Fruit fly (Drosophila melanogaster) whole organism, embryonic: ENCODE results near the gene Cow.
A peak's percentile ranks its signal among the peaks of the same experiment; 100 is the strongest.

ENCODE experiments used
- Atf-2 ChIP-seq: fragments of 200-800 bp; sonication (Bioruptor generic); optimal IDR thresholded peaks from 2 replicates; lab custom pipeline; 2016; ENCODE audit warnings: missing biosample characterization, missing genetic modification characterization
- BEAF-32 ChIP-seq: fragments of 200-800 bp; sonication (Bioruptor generic); optimal IDR thresholded peaks from 3 replicates; lab custom pipeline; 2017; ENCODE audit warnings: missing biosample characterization, missing genetic modification characterization, mild to moderate bottlenecking, moderate library complexity, missing genetic modification reagents
- Bgb ChIP-seq: fragments of 200-800 bp; sonication (Bioruptor generic); IDR thresholded peaks from 2 replicates; pipeline ENCODE4 v1.3.6; 2022; ENCODE audit warnings: missing biosample characterization, missing genetic modification characterization; ENCODE audit not compliant: partially characterized antibody
- CG10209 ChIP-seq: fragments of 200-800 bp; sonication (Bioruptor generic); optimal IDR thresholded peaks from 3 replicates; lab custom pipeline; 2017; ENCODE audit warnings: missing biosample characterization, mild to moderate bottlenecking, missing genetic modification characterization, missing genetic modification reagents
- CG10274 ChIP-seq: fragments of 200-800 bp; sonication (Bioruptor generic); optimal IDR thresholded peaks from 3 replicates; lab custom pipeline; 2017; ENCODE audit warnings: missing biosample characterization, mild to moderate bottlenecking, missing genetic modification characterization
- CG10366 ChIP-seq: fragments of 200-800 bp; sonication (Bioruptor generic); IDR thresholded peaks from 2 replicates; pipeline ENCODE4 v1.3.6; 2022; ENCODE audit warnings: missing biosample characterization, missing genetic modification characterization
- CG10654 ChIP-seq: fragments of 200-800 bp; sonication (Bioruptor generic); optimal IDR thresholded peaks from 2 replicates; lab custom pipeline; 2016; ENCODE audit warnings: missing biosample characterization, missing genetic modification characterization
- CG11093 ChIP-seq: fragments of 200-800 bp; sonication (Bioruptor generic); IDR thresholded peaks from 3 replicates; pipeline ENCODE4 v1.3.6; 2022; ENCODE audit warnings: missing biosample characterization, missing genetic modification characterization
- CG11456 ChIP-seq: fragments of 200-800 bp; sonication (Bioruptor generic); IDR thresholded peaks from 3 replicates; pipeline ENCODE4 v1.3.6; 2022; ENCODE audit warnings: missing biosample characterization, missing genetic modification characterization
- CG1233 ChIP-seq: fragments of 200-800 bp; sonication (Bioruptor generic); optimal IDR thresholded peaks from 4 replicates; lab custom pipeline; 2018; ENCODE audit warnings: missing biosample characterization, mild to moderate bottlenecking, missing genetic modification characterization
- CG13894 ChIP-seq: fragments of 200-800 bp; sonication (Bioruptor generic); optimal IDR thresholded peaks from 3 replicates; lab custom pipeline; 2018; ENCODE audit warnings: missing biosample characterization, mild to moderate bottlenecking, missing genetic modification characterization, moderate library complexity
- CG14965 ChIP-seq: fragments of 200-800 bp; sonication (Bioruptor generic); optimal IDR thresholded peaks from 2 replicates; lab custom pipeline; 2016; ENCODE audit warnings: missing biosample characterization, missing genetic modification characterization, borderline replicate concordance
- CG15073 ChIP-seq: fragments of 200-800 bp; sonication (Bioruptor generic); optimal IDR thresholded peaks from 2 replicates; lab custom pipeline; 2016; ENCODE audit warnings: missing biosample characterization, missing genetic modification characterization
- CG17385 ChIP-seq: fragments of 200-800 bp; sonication (Bioruptor generic); optimal IDR thresholded peaks from 3 replicates; lab custom pipeline; 2018; ENCODE audit warnings: missing biosample characterization, mild to moderate bottlenecking, missing genetic modification characterization
- CG1792 ChIP-seq: fragments of 200-800 bp; sonication (Bioruptor generic); optimal IDR thresholded peaks from 2 replicates; lab custom pipeline; 2016; ENCODE audit warnings: missing biosample characterization, missing genetic modification characterization
- CG30403 ChIP-seq: fragments of 200-800 bp; sonication (Bioruptor generic); optimal IDR thresholded peaks from 3 replicates; lab custom pipeline; 2016; ENCODE audit warnings: missing biosample characterization, missing genetic modification characterization
- CG31365 ChIP-seq: fragments of 200-800 bp; sonication (Bioruptor generic); optimal IDR thresholded peaks from 2 replicates; lab custom pipeline; 2018; ENCODE audit warnings: missing biosample characterization, mild to moderate bottlenecking, missing genetic modification characterization
- CG3407 ChIP-seq: fragments of 200-800 bp; sonication (Bioruptor generic); optimal IDR thresholded peaks from 2 replicates; lab custom pipeline; 2018; ENCODE audit warnings: missing biosample characterization, mild to moderate bottlenecking, missing genetic modification characterization
- CG34376 ChIP-seq: fragments of 200-800 bp; sonication (Bioruptor generic); optimal IDR thresholded peaks from 2 replicates; lab custom pipeline; 2018; ENCODE audit warnings: missing biosample characterization, mild to moderate bottlenecking, missing genetic modification characterization
- CG6689 ChIP-seq: fragments of 200-800 bp; sonication (Bioruptor generic); IDR thresholded peaks from 2 replicates; pipeline ENCODE4 v1.3.6; 2022; ENCODE audit warnings: missing biosample characterization, missing genetic modification characterization
- CG6765 ChIP-seq: fragments of 200-800 bp; sonication (Bioruptor generic); optimal IDR thresholded peaks from 3 replicates; lab custom pipeline; 2017; ENCODE audit warnings: missing biosample characterization, mild to moderate bottlenecking, missing genetic modification characterization
- CG6854 ChIP-seq: fragments of 200-800 bp; sonication (Bioruptor generic); optimal IDR thresholded peaks from 3 replicates; lab custom pipeline; 2017; ENCODE audit warnings: missing biosample characterization, mild to moderate bottlenecking, missing genetic modification characterization
- CG7357 ChIP-seq: fragments of 200-800 bp; sonication (Bioruptor generic); IDR thresholded peaks from 3 replicates; pipeline ENCODE4 v1.3.6; 2022; ENCODE audit warnings: missing biosample characterization, missing genetic modification characterization
- CG8290 ChIP-seq, 3 experiments: fragments of 200-800 bp; sonication (Bioruptor generic); optimal IDR thresholded peaks; 2 replicates each; lab custom pipeline; 2016 to 2019; ENCODE audit warnings: missing biosample characterization in 3 of 3, missing genetic modification characterization in 3 of 3, mild to moderate bottlenecking in 2 of 3, moderate library complexity in 1 of 3
- CG9876 ChIP-seq: fragments of 200-800 bp; sonication (Bioruptor generic); optimal IDR thresholded peaks from 2 replicates; lab custom pipeline; 2016; ENCODE audit warnings: missing biosample characterization, missing genetic modification characterization
- Doc3 ChIP-seq: fragments of 200-800 bp; sonication (Bioruptor generic); IDR thresholded peaks from 3 replicates; pipeline ENCODE4 v1.3.6; 2022; ENCODE audit warnings: missing biosample characterization, missing genetic modification characterization; ENCODE audit not compliant: partially characterized antibody
- Ets97D ChIP-seq: fragments of 200-800 bp; sonication (Bioruptor generic); optimal IDR thresholded peaks from 3 replicates; lab custom pipeline; 2016; ENCODE audit warnings: missing biosample characterization, missing genetic modification characterization
- HmgD ChIP-seq: fragments of 200-800 bp; sonication (Bioruptor generic); optimal IDR thresholded peaks from 3 replicates; lab custom pipeline; 2016; ENCODE audit warnings: missing biosample characterization, missing genetic modification characterization
- Hmr ChIP-seq: fragments of 200-800 bp; sonication (Bioruptor generic); optimal IDR thresholded peaks from 3 replicates; lab custom pipeline; 2017; ENCODE audit warnings: mild to moderate bottlenecking, missing biosample characterization, missing genetic modification reagents, missing genetic modification characterization
- Jarid2 ChIP-seq: fragments of 200-800 bp; sonication (Bioruptor generic); optimal IDR thresholded peaks from 3 replicates; lab custom pipeline; 2017; ENCODE audit warnings: mild to moderate bottlenecking, missing biosample characterization, missing genetic modification reagents, missing genetic modification characterization
- MBD-R2 ChIP-seq: fragments of 200-800 bp; sonication (Bioruptor generic); IDR thresholded peaks from 2 replicates; pipeline ENCODE4 v1.3.6; 2022; ENCODE audit warnings: missing biosample characterization, missing genetic modification characterization
- Mad ChIP-seq: fragments of 200-800 bp; sonication (Bioruptor generic); optimal IDR thresholded peaks from 2 replicates; lab custom pipeline; 2016; ENCODE audit warnings: missing biosample characterization, missing genetic modification characterization
- NC2α ChIP-seq: fragments of 200-800 bp; sonication (Bioruptor generic); optimal IDR thresholded peaks from 2 replicates; lab custom pipeline; 2016; ENCODE audit warnings: missing biosample characterization, missing genetic modification characterization
- Trl ChIP-seq, 3 experiments: fragments of >200 bp in 2 of 3; fragments of 200-800 bp in 1 of 3; sonication (Bioruptor generic) in 1 of 3; optimal IDR thresholded peaks; 2 replicates in 1 of 3; 3 replicates in 2 of 3; lab custom pipeline; 2016 to 2017; ENCODE audit warnings: missing biosample characterization in 1 of 3, missing genetic modification characterization in 1 of 3
- ac ChIP-seq: fragments of 200-800 bp; sonication (Bioruptor generic); optimal IDR thresholded peaks from 3 replicates; lab custom pipeline; 2017; ENCODE audit warnings: missing biosample characterization, mild to moderate bottlenecking, missing genetic modification characterization
- bsh ChIP-seq, 2 experiments: fragments of 200-800 bp; sonication (Bioruptor generic); optimal IDR thresholded peaks; 2 replicates each; lab custom pipeline; 2017 to 2018; ENCODE audit warnings: mild to moderate bottlenecking in 2 of 2, missing biosample characterization in 2 of 2, missing genetic modification characterization in 2 of 2, moderate library complexity in 1 of 2
- cato ChIP-seq: fragments of 200-800 bp; sonication (Bioruptor generic); optimal IDR thresholded peaks from 2 replicates; lab custom pipeline; 2016; ENCODE audit warnings: missing biosample characterization, missing genetic modification characterization, borderline replicate concordance
- dpn ChIP-seq, 2 experiments: fragments of 200-800 bp; sonication (Bioruptor generic); optimal IDR thresholded peaks; 3 replicates each; lab custom pipeline; 2016; ENCODE audit warnings: missing biosample characterization in 2 of 2, missing genetic modification characterization in 2 of 2
- emc ChIP-seq: fragments of 200-800 bp; sonication (Bioruptor generic); optimal IDR thresholded peaks from 2 replicates; lab custom pipeline; 2016; ENCODE audit warnings: missing biosample characterization, missing genetic modification characterization
- eve ChIP-seq, 2 experiments: fragments of >200 bp; optimal IDR thresholded peaks; 2 replicates each; lab custom pipeline; 2017; ENCODE audit warnings: missing biosample characterization in 2 of 2, missing genetic modification characterization in 2 of 2
- gsb-n ChIP-seq: fragments of 200-800 bp; sonication (Bioruptor generic); optimal IDR thresholded peaks from 3 replicates; lab custom pipeline; 2018; ENCODE audit warnings: missing biosample characterization, mild to moderate bottlenecking, missing genetic modification characterization
- nau ChIP-seq: fragments of 200-800 bp; sonication (Bioruptor generic); optimal IDR thresholded peaks from 3 replicates; lab custom pipeline; 2017; ENCODE audit warnings: missing biosample characterization, mild to moderate bottlenecking, missing genetic modification characterization, missing genetic modification reagents
- sens-2 ChIP-seq: fragments of 200-800 bp; sonication (Bioruptor generic); IDR thresholded peaks from 2 replicates; pipeline ENCODE4 v1.3.6; 2022; ENCODE audit warnings: missing biosample characterization, missing genetic modification characterization
- slou ChIP-seq: fragments of 200-800 bp; sonication (Bioruptor generic); optimal IDR thresholded peaks from 3 replicates; lab custom pipeline; 2016; ENCODE audit warnings: missing biosample characterization, missing genetic modification characterization
- sob ChIP-seq: fragments of 200-800 bp; sonication (Bioruptor generic); IDR thresholded peaks from 2 replicates; pipeline ENCODE4 v1.3.6; 2022; ENCODE audit warnings: missing biosample characterization, missing genetic modification characterization
- stwl ChIP-seq: fragments of 200-800 bp; sonication (Bioruptor generic); optimal IDR thresholded peaks from 3 replicates; lab custom pipeline; 2018; ENCODE audit warnings: missing biosample characterization, mild to moderate bottlenecking, missing genetic modification characterization, moderate library complexity
- toy ChIP-seq: fragments of 200-800 bp; sonication (Bioruptor generic); IDR thresholded peaks from 2 replicates; pipeline ENCODE4 v1.3.6; 2022; ENCODE audit warnings: missing biosample characterization, missing genetic modification characterization
- vfl ChIP-seq: fragments of 200-800 bp; sonication (Bioruptor generic); optimal IDR thresholded peaks from 2 replicates; lab custom pipeline; 2016; ENCODE audit warnings: missing biosample characterization, missing genetic modification characterization
- wdn ChIP-seq: fragments of 200-800 bp; sonication (Bioruptor generic); IDR thresholded peaks from 2 replicates; pipeline ENCODE4 v1.3.6; 2022; ENCODE audit warnings: missing biosample characterization, missing genetic modification characterization
- yki ChIP-seq: fragments of >200 bp; optimal IDR thresholded peaks from 3 replicates; lab custom pipeline; 2018

Cow gene

DNA sequence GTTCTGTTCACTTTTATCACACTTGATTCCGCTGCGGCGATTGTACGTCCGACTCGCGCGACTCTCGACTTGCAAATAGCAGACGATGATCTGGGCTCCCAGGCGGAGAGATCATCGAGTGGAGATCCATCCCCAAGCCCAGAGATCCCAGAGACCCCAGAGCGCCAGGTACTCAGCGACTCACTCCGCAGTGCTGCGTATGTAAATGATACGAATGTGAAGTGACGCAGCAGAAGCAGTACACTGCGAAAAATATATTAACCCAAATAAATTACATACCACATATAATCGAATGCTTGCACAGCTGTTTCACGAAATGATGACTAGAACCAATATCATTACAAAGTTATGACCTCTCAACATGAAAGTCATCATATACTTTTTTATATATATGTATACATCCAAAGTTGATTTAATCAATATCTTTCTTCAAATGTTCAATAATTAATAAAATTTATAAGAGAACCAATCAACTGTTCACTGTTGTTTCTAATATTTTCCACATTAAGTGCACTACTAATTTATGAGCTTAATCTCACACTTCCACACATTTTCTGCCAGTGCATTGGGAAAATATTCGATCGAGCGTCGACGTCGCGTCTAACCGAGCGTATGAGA lies 45.2 kb downstream of the Cow start, which contains the start of gene CG17111 (continued):
- TF ChIP-seq bsh (GFP tag; optimal IDR thresholded peaks at IDR 0.05; lab: Kevin White, UChicago) (no peak), CG14965 (no peak), eve (GFP tag; optimal IDR thresholded peaks at IDR 0.05; lab: Kevin White, UChicago) (no peak), CG1233 (GFP tag; lab: Kevin White, UChicago) (peak; percentile 4), Bgb (no peak), CG3407 (GFP tag; lab: Kevin White, UChicago) (no peak), yki (lab: Kevin White, UChicago) (no peak), toy (GFP tag; lab: Robert Waterston, UW) (no peak), CG34376 (no peak), CG17385 (GFP tag; lab: Kevin White, UChicago) (peak; percentile 15), CG7357 (no peak), Doc3 (GFP tag; lab: Robert Waterston, UW) (no peak), CG10274 (no peak), CG11093 (GFP tag; lab: Robert Waterston, UW) (no peak), Hmr (peak; percentile 37), CG15073 (no peak), vfl (GFP tag; lab: Kevin White, UChicago) (no peak), cato (GFP tag; lab: Kevin White, UChicago) (no peak), Mad (no peak), nau (GFP tag; lab: Kevin White, UChicago) (no peak), emc (GFP tag; lab: Kevin White, UChicago) (no peak), CG6854 (no peak), BEAF-32 (GFP tag; lab: Kevin White, UChicago) (no peak), wdn (no peak), CG13894 (tag; lab: Kevin White, UChicago) (no peak), HmgD (GFP tag; lab: Kevin White, UChicago) (no peak), CG10654 (GFP tag; lab: Kevin White, UChicago) (peak; percentile 12), Jarid2 (no peak), Trl (optimal IDR thresholded peaks at IDR 0.05; lab: Kevin White, UChicago) (no peak), Trl (GFP tag; optimal IDR thresholded peaks at IDR 0.05; lab: Kevin White, UChicago) (no peak), CG6765 (GFP tag; lab: Kevin White, UChicago) (no peak), MBD-R2 (no peak), CG8290 (GFP tag; optimal IDR thresholded peaks at IDR 0.05; lab: Kevin White, UChicago) (no peak), CG8290 (tag; optimal IDR thresholded peaks at IDR 0.05; lab: Kevin White, UChicago) (no peak), gsb-n (no peak), CG31365 (no peak), sob (GFP tag; lab: Robert Waterston, UW) (no peak), ac (GFP tag; lab: Kevin White, UChicago) (no peak), CG6689 (GFP tag; lab: Robert Waterston, UW) (0 out of 2 replicates have a peak, but pooled peaks have one; percentile 6), slou (no peak), dpn (GFP tag; optimal IDR thresholded peaks at IDR 0.05; lab: Kevin White, UChicago) (peak in 1 of 2 experiments; percentile 53), CG10366 (GFP tag; lab: Robert Waterston, UW) (no peak), CG11456 (GFP tag; lab: Robert Waterston, UW) (no peak), NC2α (GFP tag; lab: Kevin White, UChicago) (no peak), CG9876 (GFP tag; lab: Kevin White, UChicago) (no peak), Atf-2 (GFP tag; lab: Kevin White, UChicago) (no peak), CG1792 (GFP tag; lab: Kevin White, UChicago) (no peak), CG10209 (peak; percentile 36), CG30403 (peak; percentile 57), sens-2 (no peak), stwl (tag; lab: Kevin White, UChicago) (no peak), Ets97D (no peak)
